Worm (Caenorhabditis elegans) whole organism, late embryonic: ENCODE measurements around the gene C08B6.10.

Experiments used
- ets-4 ChIP-seq: sonication (generic microtip); optimal IDR thresholded peaks from 2 replicates; lab custom pipeline; 2016; ENCODE audit warnings: missing genetic modification characterization, missing compliant biosample characterization
- eyg-1 ChIP-seq: sonication (generic microtip); optimal IDR thresholded peaks from 2 replicates; lab custom pipeline; 2016; ENCODE audit warnings: missing genotype, missing genetic modification characterization, missing compliant biosample characterization
- mec-3 ChIP-seq: sonication (generic microtip); optimal IDR thresholded peaks from 2 replicates; lab custom pipeline; 2016; ENCODE audit warnings: borderline replicate concordance, missing genetic modification characterization, missing compliant biosample characterization
- pat-9 ChIP-seq: fragments of 200-800 bp; sonication (Bioruptor generic); optimal IDR thresholded peaks from 2 replicates; lab custom pipeline; 2018; ENCODE audit warnings: mild to moderate bottlenecking, missing genetic modification characterization, moderate library complexity, missing compliant biosample characterization

C08B6.10 gene

ce11 chrV:10174632-10175075, 49.4 kb downstream of the C08B6.10 start (continued):
- TF ChIP-seq mec-3 (tag; lab: Kevin White, UChicago) (no peak), eyg-1 (tag; lab: Kevin White, UChicago) (no peak), pat-9 (tag; lab: Kevin White, UChicago) (no peak), ets-4 (no peak)
